Fruit fly (Drosophila melanogaster) whole organism: Measurements from ENCODE around the gene CG13001.

Experiments used
- CG8478 ChIP-seq: fragments of >200 bp; optimal IDR thresholded peaks from 2 replicates; lab custom pipeline; 2018; ENCODE audit warnings: inconsistent platforms
- Dll ChIP-seq: fragments of >200 bp; optimal IDR thresholded peaks from 2 replicates; lab custom pipeline; 2017
- usp ChIP-seq: fragments of >200 bp; optimal IDR thresholded peaks from 2 replicates; lab custom pipeline; 2017; ENCODE audit warnings: missing biosample characterization, missing genetic modification characterization, mixed read lengths

- TF ChIP-seq CG8478 (lab: Kevin White, UChicago), result no peak
- TF ChIP-seq usp, result no peak
- TF ChIP-seq Dll, result no peak
These were observed 35.0 kb downstream of the CG13001 start for dm6 chrX:16907675-16908074.
